Fruit fly (Drosophila melanogaster): ENCODE results near the gene AstC-R1.

The AstC-R1 gene

dm6 chr3L:18625786-18626185 lies 65.7 kb downstream of the AstC-R1 start, which contains the start of gene MYPT-75D:
Gene MYPT-75D, plus strand, starts transcription at chr3L:18625959.
- TF ChIP-seq CG6792 (GFP tag; optimal IDR thresholded peaks at IDR 0.05), result peak; percentile 0
- peak; percentile 29 for TF ChIP-seq dsx (GFP tag; optimal IDR thresholded peaks at IDR 0.05; ENCODE audit: poor library complexity, severe bottlenecking)
- TF ChIP-seq Sox14 (GFP tag; optimal IDR thresholded peaks at IDR 0.05), result peak; percentile 54
- TF ChIP-seq CG3919 (GFP tag; optimal IDR thresholded peaks at IDR 0.05), result peak; percentile 18
- no peak for TF ChIP-seq Eip93F (GFP tag; optimal IDR thresholded peaks at IDR 0.05)
- TF ChIP-seq Eip78C (GFP tag), result peak; percentile 80
- no peak for TF ChIP-seq spab (GFP tag; optimal IDR thresholded peaks at IDR 0.05)
- peak; percentile 31 for TF ChIP-seq vri (GFP tag; optimal IDR thresholded peaks at IDR 0.05)
- peak in 1 of 2 experiments; percentile 14 for TF ChIP-seq ss (GFP tag; optimal IDR thresholded peaks at IDR 0.05)
- TF ChIP-seq fkh (GFP tag; optimal IDR thresholded peaks at IDR 0.05), result peak; percentile 70
- no peak for TF ChIP-seq Gug (GFP tag; IDR thresholded peaks at IDR 0.05)
- peak; percentile 6 for TF ChIP-seq Sox102F (GFP tag; optimal IDR thresholded peaks at IDR 0.05)

Measured in whole organism, prepupa.